Fruit fly (Drosophila melanogaster): ENCODE data around the gene Pcyt1.

DNA sequence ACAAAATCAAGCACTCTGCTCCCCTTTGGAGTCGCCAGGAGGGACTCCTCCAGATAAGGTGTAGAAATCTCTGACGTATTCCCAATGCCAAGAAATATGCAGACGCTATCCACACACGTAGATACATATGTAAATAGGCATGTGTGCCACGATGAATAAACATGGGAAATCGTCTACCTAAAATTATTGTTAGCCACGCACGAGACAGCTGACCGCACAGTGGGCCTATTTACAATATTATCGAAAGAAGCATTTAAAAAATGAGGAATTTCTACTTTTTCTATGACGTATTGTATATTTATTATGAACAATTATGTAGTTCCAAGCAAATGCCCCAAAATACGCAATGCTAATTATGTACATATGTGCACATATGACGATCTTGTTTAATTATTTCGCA lies 3.3 kb downstream of the Pcyt1 start:
- no peak for TF ChIP-seq Sin3A (optimal IDR thresholded peaks at IDR 0.05)
- TF ChIP-seq insv (optimal IDR thresholded peaks at IDR 0.05): no peak
- TF ChIP-seq psq (optimal IDR thresholded peaks at IDR 0.05): no peak
- TF ChIP-seq ttk (optimal IDR thresholded peaks at IDR 0.05): no peak

All from Kc167 (cell line).